Fruit fly (Drosophila melanogaster) Kc167 (cell line): ENCODE data around the gene CG7031.

Experiments used
- Myc ChIP-seq: fragments of >200 bp; optimal IDR thresholded peaks from 2 replicates; lab custom pipeline; 2017; ENCODE audit warnings: missing external identifiers
- ttk ChIP-seq: sonication (Bioruptor generic); optimal IDR thresholded peaks from 2 replicates; lab custom pipeline; 2017; ENCODE audit warnings: missing external identifiers

dm6 chr3R:22771670-22772069 is 32.4 kb upstream of the CG7031 start, which contains the start of gene CG43095:
- no peak for TF ChIP-seq ttk (lab: Kevin White, UChicago)
- TF ChIP-seq Myc (lab: Kevin White, UChicago) = no peak
